Fruit fly (Drosophila melanogaster): ENCODE measurements around the gene CG14304.

Gene CG14304

dm6 chr3R:18667659-18668248, 46.6 kb upstream of the CG14304 start, which contains the start of gene CG31229 (continued):
- TF ChIP-seq CG10274 (GFP tag; optimal IDR thresholded peaks at IDR 0.05) (no peak), org-1 (GFP tag; optimal IDR thresholded peaks at IDR 0.05) (no peak), sqz (GFP tag; optimal IDR thresholded peaks at IDR 0.05) (peak; percentile 89), ac (GFP tag; optimal IDR thresholded peaks at IDR 0.05) (no peak), CG17361 (GFP tag; IDR thresholded peaks at IDR 0.05) (no peak), CG13424 (tag; optimal IDR thresholded peaks at IDR 0.05) (no peak), CG6175 (GFP tag; IDR thresholded peaks at IDR 0.05) (no peak), CG10321 (GFP tag; IDR thresholded peaks at IDR 0.05) (no peak), Adf1 (GFP tag; IDR thresholded peaks at IDR 0.05) (no peak), HHEX (GFP tag; optimal IDR thresholded peaks at IDR 0.05) (no peak), Ravus (GFP tag; IDR thresholded peaks at IDR 0.05) (no peak), Dip3 (GFP tag; optimal IDR thresholded peaks at IDR 0.05) (no peak), unpg (GFP tag; optimal IDR thresholded peaks at IDR 0.05) (no peak), CG12219 (GFP tag; optimal IDR thresholded peaks at IDR 0.05) (no peak), CG10565 (GFP tag; optimal IDR thresholded peaks at IDR 0.05) (no peak), CG18262 (tag; optimal IDR thresholded peaks at IDR 0.05) (no peak), Sry-β (GFP tag; optimal IDR thresholded peaks at IDR 0.05) (no peak), Dip2 (GFP tag; IDR thresholded peaks at IDR 0.05) (no peak), Fer2 (tag; optimal IDR thresholded peaks at IDR 0.05) (no peak), abd-A (tag; optimal IDR thresholded peaks at IDR 0.05) (no peak), CG34224 (GFP tag; IDR thresholded peaks at IDR 0.05; ENCODE audit: partially characterized antibody) (peak; percentile 57), Elba2 (GFP tag; optimal IDR thresholded peaks at IDR 0.05) (no peak), CG13287 (GFP tag; IDR thresholded peaks at IDR 0.05; ENCODE audit: partially characterized antibody) (peak; percentile 77), CG4328 (GFP tag; optimal IDR thresholded peaks at IDR 0.05) (no peak), mld (GFP tag; IDR thresholded peaks at IDR 0.05; ENCODE audit: partially characterized antibody) (0 out of 3 replicates have a peak, but pooled peaks have one; percentile 39), prd (optimal IDR thresholded peaks at IDR 0.05) (no peak), prd (GFP tag; IDR thresholded peaks at IDR 0.05) (no peak), CG2129 (GFP tag; IDR thresholded peaks at IDR 0.05; ENCODE audit: partially characterized antibody) (0 out of 2 replicates have a peak, but pooled peaks have one; percentile 13), CG12391 (tag; optimal IDR thresholded peaks at IDR 0.05) (no peak), bbx (GFP tag; IDR thresholded peaks at IDR 0.05; ENCODE audit: partially characterized antibody) (peak; percentile 27; the same call in 1 of the 2 replicates), knrl (GFP tag; IDR thresholded peaks at IDR 0.05; ENCODE audit: partially characterized antibody) (peak; percentile 21; the same call in 1 of the 3 replicates), CG16863 (GFP tag; optimal IDR thresholded peaks at IDR 0.05) (no peak), Nf-YC (tag; optimal IDR thresholded peaks at IDR 0.05) (no peak), nom (GFP tag; optimal IDR thresholded peaks at IDR 0.05) (no peak), CG9797 (GFP tag; optimal IDR thresholded peaks at IDR 0.05) (peak; percentile 28), CG17912 (GFP tag; optimal IDR thresholded peaks at IDR 0.05) (no peak), pho (GFP tag; optimal IDR thresholded peaks at IDR 0.05) (no peak), trem (tag; optimal IDR thresholded peaks at IDR 0.05) (peak; percentile 6), gfzf (GFP tag; optimal IDR thresholded peaks at IDR 0.05) (peak; percentile 47), Drgx (GFP tag; IDR thresholded peaks at IDR 0.05) (no peak), nmo (GFP tag; optimal IDR thresholded peaks at IDR 0.05) (peak; percentile 8), row (GFP tag; IDR thresholded peaks at IDR 0.05) (no peak), HLH4C (GFP tag; IDR thresholded peaks at IDR 0.05; ENCODE audit: partially characterized antibody) (peak; percentile 56; the same call in 1 of the 3 replicates), btn (GFP tag; optimal IDR thresholded peaks at IDR 0.05) (no peak), Bteb2 (GFP tag; optimal IDR thresholded peaks at IDR 0.05) (no peak), pzg (GFP tag; optimal IDR thresholded peaks at IDR 0.05) (peak; percentile 65), D (optimal IDR thresholded peaks at IDR 0.05) (no peak), D (GFP tag; optimal IDR thresholded peaks at IDR 0.05) (no peak), Nf-YB (GFP tag; optimal IDR thresholded peaks at IDR 0.05) (no peak)
